Worm (Caenorhabditis elegans) whole organism, young adult: ENCODE data around the gene bus-4.

Experiments
- B0019.2 ChIP-seq: fragments of 200-800 bp; sonication (Bioruptor generic); conservative IDR thresholded peaks from 2 replicates; pipeline ENCODE4 v1.3.6; 2022; ENCODE audit warnings: missing genetic modification reagents, missing genetic modification characterization, missing compliant biosample characterization
- B0035.1 ChIP-seq: sonication (generic microtip); optimal IDR thresholded peaks from 2 replicates; lab custom pipeline; 2016; ENCODE audit warnings: missing genetic modification characterization, mild to moderate bottlenecking, missing compliant biosample characterization, missing genotype, missing genetic modification reagents
- D2030.7 ChIP-seq: fragments of 200-800 bp; sonication (Bioruptor generic); IDR thresholded peaks from 2 replicates; pipeline ENCODE4 v1.3.6; 2022; ENCODE audit warnings: missing genetic modification reagents, missing genetic modification characterization, missing compliant biosample characterization
- F22D6.2 ChIP-seq: sonication (generic microtip); optimal IDR thresholded peaks from 2 replicates; lab custom pipeline; 2016; ENCODE audit warnings: mild to moderate bottlenecking, missing genetic modification characterization, missing compliant biosample characterization
- F23B12.7 ChIP-seq: sonication (generic microtip); optimal IDR thresholded peaks from 2 replicates; lab custom pipeline; 2017; ENCODE audit warnings: missing genetic modification characterization, mild to moderate bottlenecking, missing compliant biosample characterization, antibody characterized with exemption, moderate library complexity; ENCODE audit not compliant: insufficient read depth
- F39B2.1 ChIP-seq: fragments of 200-800 bp; sonication (Bioruptor generic); IDR thresholded peaks from 2 replicates; pipeline ENCODE4 v1.3.6; 2022; ENCODE audit warnings: missing genetic modification reagents, missing genetic modification characterization, missing compliant biosample characterization
- F49E8.2 ChIP-seq: sonication (generic microtip); optimal IDR thresholded peaks from 3 replicates; lab custom pipeline; 2017; ENCODE audit warnings: missing genetic modification characterization, mild to moderate bottlenecking, missing compliant biosample characterization, antibody characterized with exemption, moderate library complexity; ENCODE audit not compliant: insufficient read depth
- F55B11.4 ChIP-seq: sonication (generic microtip); optimal IDR thresholded peaks from 2 replicates; lab custom pipeline; 2016; ENCODE audit warnings: missing compliant biosample characterization, missing genetic modification characterization, borderline replicate concordance; ENCODE audit not compliant: insufficient read depth
- T26A5.8 ChIP-seq: sonication (generic microtip); optimal IDR thresholded peaks from 2 replicates; lab custom pipeline; 2016; ENCODE audit warnings: missing genetic modification characterization, missing compliant biosample characterization
- Y53F4B.3 ChIP-seq: fragments of 200-800 bp; sonication (Bioruptor generic); IDR thresholded peaks from 2 replicates; pipeline ENCODE4 v1.3.6; 2022; ENCODE audit warnings: missing genetic modification reagents, missing genetic modification characterization, missing compliant biosample characterization
- akir-1 ChIP-seq: fragments of 200-800 bp; sonication (Bioruptor generic); optimal IDR thresholded peaks from 2 replicates; lab custom pipeline; 2018; ENCODE audit warnings: mild to moderate bottlenecking, missing genetic modification characterization, moderate library complexity, missing compliant biosample characterization
- attf-5 ChIP-seq: fragments of 200-800 bp; sonication (Bioruptor generic); optimal IDR thresholded peaks from 2 replicates; lab custom pipeline; 2018; ENCODE audit warnings: mild to moderate bottlenecking, missing genetic modification characterization, missing compliant biosample characterization
- bed-1 ChIP-seq: fragments of 200-800 bp; sonication (Bioruptor generic); IDR thresholded peaks from 2 replicates; pipeline ENCODE4 v1.3.6; 2022; ENCODE audit warnings: missing genetic modification reagents, missing genetic modification characterization, missing compliant biosample characterization
- ccch-3 ChIP-seq: fragments of 200-800 bp; sonication (Bioruptor generic); optimal IDR thresholded peaks from 2 replicates; lab custom pipeline; 2018; ENCODE audit warnings: mild to moderate bottlenecking, missing genetic modification characterization, missing compliant biosample characterization
- ceh-100 ChIP-seq: fragments of 200-800 bp; sonication (Bioruptor generic); IDR thresholded peaks from 2 replicates; pipeline ENCODE4 v1.3.6; 2022; ENCODE audit warnings: missing genetic modification reagents, missing genetic modification characterization, missing compliant biosample characterization
- ceh-58 ChIP-seq: fragments of 200-800 bp; sonication (Bioruptor generic); IDR thresholded peaks from 2 replicates; pipeline ENCODE4 v1.3.6; 2022; ENCODE audit warnings: missing genetic modification characterization, missing compliant biosample characterization
- ceh-91 ChIP-seq: fragments of 200-800 bp; sonication (Bioruptor generic); IDR thresholded peaks from 2 replicates; pipeline ENCODE4 v1.3.6; 2022; ENCODE audit warnings: missing genetic modification reagents, missing genetic modification characterization, missing compliant biosample characterization
- die-1 ChIP-seq: sonication (generic microtip); optimal IDR thresholded peaks from 2 replicates; lab custom pipeline; 2016; ENCODE audit warnings: missing genotype, mild to moderate bottlenecking, missing genetic modification characterization, missing compliant biosample characterization
- dpff-1 ChIP-seq: sonication (generic microtip); optimal IDR thresholded peaks from 2 replicates; lab custom pipeline; 2017; ENCODE audit warnings: mild to moderate bottlenecking, missing genetic modification characterization, missing compliant biosample characterization
- hlh-12 ChIP-seq: sonication (generic microtip); optimal IDR thresholded peaks from 2 replicates; lab custom pipeline; 2016; ENCODE audit warnings: missing genetic modification characterization, missing compliant biosample characterization
- hlh-26 ChIP-seq: fragments of 200-800 bp; sonication (Bioruptor generic); conservative IDR thresholded peaks from 2 replicates; pipeline ENCODE4 v1.3.6; 2022; ENCODE audit warnings: missing genetic modification reagents, missing genetic modification characterization, missing compliant biosample characterization
- hmg-1.2 ChIP-seq: fragments of 200-800 bp; sonication (Bioruptor generic); IDR thresholded peaks from 2 replicates; pipeline ENCODE4 v1.3.6; 2022; ENCODE audit warnings: missing genetic modification reagents, missing genetic modification characterization, missing compliant biosample characterization
- hsf-1 ChIP-seq: fragments of 200-800 bp; sonication (Bioruptor generic); IDR thresholded peaks from 2 replicates; pipeline ENCODE4 v1.3.6; 2022; ENCODE audit warnings: missing genetic modification reagents, missing genetic modification characterization, missing compliant biosample characterization
- lag-1 ChIP-seq: fragments of 200-800 bp; sonication (Bioruptor generic); IDR thresholded peaks from 2 replicates; pipeline ENCODE4 v1.3.6; 2022; ENCODE audit warnings: missing genetic modification reagents, missing genetic modification characterization, missing compliant biosample characterization
- let-526 ChIP-seq: fragments of 200-800 bp; sonication (Bioruptor generic); IDR thresholded peaks from 2 replicates; pipeline ENCODE4 v1.3.6; 2022; ENCODE audit warnings: missing genetic modification reagents, missing genetic modification characterization, missing compliant biosample characterization
- let-607 ChIP-seq, 2 experiments: fragments of 200-800 bp in 1 of 2; sonication (Bioruptor generic) in 1 of 2; sonication (generic microtip) in 1 of 2; optimal IDR thresholded peaks; 2 replicates each; lab custom pipeline; 2016 to 2018; ENCODE audit warnings: mild to moderate bottlenecking in 2 of 2, missing compliant biosample characterization in 2 of 2, missing genetic modification characterization in 2 of 2, moderate library complexity in 2 of 2, missing genotype in 1 of 2
- lin-26 ChIP-seq: fragments of 200-800 bp; sonication (Bioruptor generic); IDR thresholded peaks from 2 replicates; pipeline ENCODE4 v1.3.6; 2022; ENCODE audit warnings: missing genetic modification reagents, missing genetic modification characterization, missing compliant biosample characterization
- lin-35 ChIP-seq, 3 experiments: fragments of 150-350 bp in 2 of 3; sonication (generic microtip) in 1 of 3; optimal IDR thresholded peaks; 2 replicates each; lab custom pipeline; 2014 to 2018; ENCODE audit warnings: missing biosample characterization in 3 of 3, missing genetic modification characterization in 3 of 3, missing genetic modification reagents in 3 of 3
- lsl-1 ChIP-seq: fragments of 200-800 bp; sonication (Bioruptor generic); optimal IDR thresholded peaks from 2 replicates; lab custom pipeline; 2018; ENCODE audit warnings: mild to moderate bottlenecking, missing genetic modification characterization, moderate library complexity, missing compliant biosample characterization
- lsy-27 ChIP-seq: sonication (generic microtip); optimal IDR thresholded peaks from 2 replicates; lab custom pipeline; 2017; ENCODE audit warnings: missing genetic modification characterization, mild to moderate bottlenecking, missing compliant biosample characterization, antibody characterized with exemption, missing genotype, borderline replicate concordance; ENCODE audit not compliant: insufficient read depth
- madf-10 ChIP-seq: sonication (generic microtip); optimal IDR thresholded peaks from 2 replicates; lab custom pipeline; 2016; ENCODE audit warnings: mild to moderate bottlenecking, missing genetic modification characterization, missing compliant biosample characterization
- mxl-1 ChIP-seq: sonication (generic microtip); optimal IDR thresholded peaks from 2 replicates; lab custom pipeline; 2016; ENCODE audit warnings: missing genetic modification characterization, missing compliant biosample characterization
- nfyb-1 ChIP-seq: fragments of 200-800 bp; sonication (Bioruptor generic); IDR thresholded peaks from 2 replicates; pipeline ENCODE4 v1.3.6; 2022; ENCODE audit warnings: missing genetic modification reagents, missing genetic modification characterization, missing compliant biosample characterization
- nhr-179 ChIP-seq: sonication (generic microtip); optimal IDR thresholded peaks from 2 replicates; lab custom pipeline; 2016; ENCODE audit warnings: mild to moderate bottlenecking, missing genetic modification characterization, missing compliant biosample characterization
- nhr-80 ChIP-seq: sonication (generic microtip); optimal IDR thresholded peaks from 2 replicates; lab custom pipeline; 2016; ENCODE audit warnings: missing genetic modification characterization, missing compliant biosample characterization
- nhr-90 ChIP-seq: sonication (generic microtip); optimal IDR thresholded peaks from 2 replicates; lab custom pipeline; 2016; ENCODE audit warnings: missing genotype, mild to moderate bottlenecking, missing genetic modification characterization, missing compliant biosample characterization
- repo-1 ChIP-seq: sonication (generic microtip); optimal IDR thresholded peaks from 2 replicates; lab custom pipeline; 2017; ENCODE audit warnings: mild to moderate bottlenecking, missing genetic modification characterization, missing compliant biosample characterization
- snpc-1.3 ChIP-seq: sonication (generic microtip); optimal IDR thresholded peaks from 2 replicates; lab custom pipeline; 2017; ENCODE audit warnings: missing genetic modification characterization, mild to moderate bottlenecking, missing compliant biosample characterization, antibody characterized with exemption, moderate library complexity, missing genotype, missing genetic modification reagents; ENCODE audit not compliant: insufficient read depth
- snpc-3.4 ChIP-seq: sonication (generic microtip); optimal IDR thresholded peaks from 2 replicates; lab custom pipeline; 2017; ENCODE audit warnings: missing genetic modification characterization, mild to moderate bottlenecking, missing compliant biosample characterization, antibody characterized with exemption, moderate library complexity, missing genotype, missing genetic modification reagents
- snpc-4 ChIP-seq, 5 experiments: fragments of 150-350 bp in 1 of 5; sonication (generic microtip) in 4 of 5; optimal IDR thresholded peaks; 2 replicates each; lab custom pipeline; 2014 to 2018; ENCODE audit warnings: missing genetic modification characterization in 5 of 5, missing biosample characterization in 3 of 5, antibody characterized with exemption in 2 of 5, mild to moderate bottlenecking in 2 of 5, missing compliant biosample characterization in 2 of 5, missing genotype in 2 of 5, moderate library complexity in 2 of 5, missing genetic modification reagents in 1 of 5
- somi-1 ChIP-seq: fragments of 200-800 bp; sonication (Bioruptor generic); optimal IDR thresholded peaks from 2 replicates; lab custom pipeline; 2018; ENCODE audit warnings: mild to moderate bottlenecking, missing genetic modification characterization, missing compliant biosample characterization
- sptf-2 ChIP-seq: fragments of 200-800 bp; sonication (Bioruptor generic); optimal IDR thresholded peaks from 2 replicates; lab custom pipeline; 2018; ENCODE audit warnings: mild to moderate bottlenecking, missing genetic modification characterization, missing compliant biosample characterization
- tlf-1 ChIP-seq: fragments of 200-800 bp; sonication (Bioruptor generic); optimal IDR thresholded peaks from 2 replicates; lab custom pipeline; 2018; ENCODE audit warnings: mild to moderate bottlenecking, missing genetic modification characterization, missing compliant biosample characterization
- unc-62 ChIP-seq: fragments of 150-350 bp; optimal IDR thresholded peaks from 2 replicates; lab custom pipeline; 2014; ENCODE audit warnings: missing biosample characterization, missing genetic modification reagents, missing genetic modification characterization
- zfh-2 ChIP-seq: fragments of 200-800 bp; sonication (Bioruptor generic); conservative IDR thresholded peaks from 2 replicates; pipeline ENCODE4 v1.3.6; 2022; ENCODE audit warnings: missing genetic modification reagents, missing genetic modification characterization, missing compliant biosample characterization
- ztf-25 ChIP-seq: fragments of 200-800 bp; sonication (Bioruptor generic); IDR thresholded peaks from 2 replicates; pipeline ENCODE4 v1.3.6; 2022; ENCODE audit warnings: missing genetic modification reagents, missing genetic modification characterization, missing compliant biosample characterization
- ztf-26 ChIP-seq: sonication (generic microtip); optimal IDR thresholded peaks from 2 replicates; lab custom pipeline; 2017; ENCODE audit warnings: missing genetic modification characterization, missing compliant biosample characterization

The bus-4 gene

ce11 chrIV:4705182-4705581 is 17.1 kb downstream of the bus-4 start (continued):
- TF ChIP-seq let-526 (GFP tag; lab: Robert Waterston, UW) (0 out of 2 replicates have a peak, but pooled peaks have one; percentile 47), hsf-1 (GFP tag; lab: Robert Waterston, UW) (0 out of 2 replicates have a peak, but pooled peaks have one; percentile 15), hlh-26 (GFP tag; lab: Robert Waterston, UW) (no peak), snpc-1.3 (tag; lab: Kevin White, UChicago) (no peak), akir-1 (no peak), B0019.2 (GFP tag; lab: Robert Waterston, UW) (no peak), hmg-1.2 (GFP tag; lab: Robert Waterston, UW) (peak; percentile 48; the same call in 1 of the 2 replicates), F39B2.1 (GFP tag; lab: Robert Waterston, UW) (no peak), ccch-3 (GFP tag; lab: Kevin White, UChicago) (no peak), bed-1 (no peak), nhr-179 (tag; lab: Kevin White, UChicago) (no peak), F23B12.7 (tag; lab: Kevin White, UChicago) (no peak), nhr-90 (tag; lab: Kevin White, UChicago) (peak; percentile 51), die-1 (tag; lab: Kevin White, UChicago) (no peak), ceh-100 (GFP tag; lab: Robert Waterston, UW) (no peak), attf-5 (peak; percentile 93), snpc-3.4 (tag; lab: Kevin White, UChicago) (no peak), F22D6.2 (tag; lab: Kevin White, UChicago) (no peak), lag-1 (GFP tag; lab: Robert Waterston, UW) (no peak), ceh-58 (GFP tag; lab: Robert Waterston, UW) (no peak), let-607 (tag; optimal IDR thresholded peaks at IDR 0.05; lab: Kevin White, UChicago) (peak in 1 of 2 experiments; percentile 27), lin-35 (GFP tag; optimal IDR thresholded peaks at IDR 0.05; lab: Kevin White, UChicago) (peak in 1 of 3 experiments; percentile 28), madf-10 (tag; lab: Kevin White, UChicago) (peak; percentile 19), ztf-26 (peak; percentile 15), sptf-2 (GFP tag; lab: Kevin White, UChicago) (peak; percentile 25), lin-26 (GFP tag; lab: Robert Waterston, UW) (peak; percentile 63; the same call in 1 of the 2 replicates), nfyb-1 (peak; percentile 59; the same call in 1 of the 2 replicates), ceh-91 (no peak), unc-62 (GFP tag; lab: Kevin White, UChicago) (no peak), somi-1 (GFP tag; lab: Kevin White, UChicago) (no peak), lsy-27 (no peak), nhr-80 (peak; percentile 99), dpff-1 (tag; lab: Kevin White, UChicago) (no peak), ztf-25 (GFP tag; lab: Robert Waterston, UW) (no peak), snpc-4 (GFP tag; optimal IDR thresholded peaks at IDR 0.05; lab: Kevin White, UChicago) (no peak), snpc-4 (tag; optimal IDR thresholded peaks at IDR 0.05; lab: Kevin White, UChicago) (peak in 1 of 4 experiments; percentile 25), Y53F4B.3 (GFP tag; lab: Robert Waterston, UW) (no peak), F55B11.4 (tag; lab: Kevin White, UChicago) (no peak), hlh-12 (tag; lab: Kevin White, UChicago) (no peak), D2030.7 (GFP tag; lab: Robert Waterston, UW) (no peak), F49E8.2 (tag; lab: Kevin White, UChicago) (no peak), zfh-2 (GFP tag; lab: Robert Waterston, UW) (peak; percentile 97), tlf-1 (no peak), B0035.1 (tag; lab: Kevin White, UChicago) (no peak), repo-1 (tag; lab: Kevin White, UChicago) (peak; percentile 21), lsl-1 (GFP tag; lab: Kevin White, UChicago) (no peak), T26A5.8 (no peak), mxl-1 (tag; lab: Kevin White, UChicago) (no peak)
